Fruit fly (Drosophila melanogaster) whole organism, embryonic: ENCODE measurements around the gene mTerf3.
A peak's percentile ranks its signal among the peaks of the same experiment; 100 is the strongest.

ENCODE experiments used
- Bdp1 ChIP-seq: fragments of 200-800 bp; sonication (Bioruptor generic); optimal IDR thresholded peaks from 3 replicates; lab custom pipeline; 2016; ENCODE audit warnings: missing biosample characterization, missing genetic modification characterization
- CG10321 ChIP-seq: fragments of 200-800 bp; sonication (Bioruptor generic); IDR thresholded peaks from 2 replicates; pipeline ENCODE4 v1.3.6; 2022; ENCODE audit warnings: missing biosample characterization, missing genetic modification characterization
- CG10543 ChIP-seq: fragments of 200-800 bp; sonication (Bioruptor generic); optimal IDR thresholded peaks from 3 replicates; lab custom pipeline; 2017; ENCODE audit warnings: missing biosample characterization, mild to moderate bottlenecking, missing genetic modification characterization, moderate library complexity
- CG13775 ChIP-seq: fragments of 200-800 bp; sonication (Bioruptor generic); optimal IDR thresholded peaks from 3 replicates; lab custom pipeline; 2017; ENCODE audit warnings: missing biosample characterization, mild to moderate bottlenecking, missing genetic modification characterization
- CG17328 ChIP-seq: fragments of 200-800 bp; sonication (Bioruptor generic); IDR thresholded peaks from 2 replicates; pipeline ENCODE4 v1.3.6; 2022; ENCODE audit warnings: missing biosample characterization, missing genetic modification characterization
- CG17385 ChIP-seq: fragments of 200-800 bp; sonication (Bioruptor generic); optimal IDR thresholded peaks from 3 replicates; lab custom pipeline; 2018; ENCODE audit warnings: missing biosample characterization, mild to moderate bottlenecking, missing genetic modification characterization
- CG1792 ChIP-seq: fragments of 200-800 bp; sonication (Bioruptor generic); optimal IDR thresholded peaks from 2 replicates; lab custom pipeline; 2016; ENCODE audit warnings: missing biosample characterization, missing genetic modification characterization
- CG32767 ChIP-seq: fragments of 200-800 bp; sonication (Bioruptor generic); IDR thresholded peaks from 2 replicates; pipeline ENCODE4 v1.3.6; 2022; ENCODE audit warnings: missing biosample characterization, missing genetic modification characterization
- CG3838 ChIP-seq: fragments of 200-800 bp; sonication (Bioruptor generic); optimal IDR thresholded peaks from 3 replicates; lab custom pipeline; 2016; ENCODE audit warnings: missing biosample characterization, missing genetic modification characterization
- CG4424 ChIP-seq: fragments of 200-800 bp; sonication (Bioruptor generic); optimal IDR thresholded peaks from 3 replicates; lab custom pipeline; 2016; ENCODE audit warnings: missing biosample characterization, missing genetic modification characterization
- CG8281 ChIP-seq: fragments of 200-800 bp; sonication (Bioruptor generic); optimal IDR thresholded peaks from 2 replicates; lab custom pipeline; 2018; ENCODE audit warnings: missing biosample characterization, mild to moderate bottlenecking, missing genetic modification characterization, moderate library complexity
- CG8290 ChIP-seq, 3 experiments: fragments of 200-800 bp; sonication (Bioruptor generic); optimal IDR thresholded peaks; 2 replicates each; lab custom pipeline; 2016 to 2019; ENCODE audit warnings: missing biosample characterization in 3 of 3, missing genetic modification characterization in 3 of 3, mild to moderate bottlenecking in 2 of 3, moderate library complexity in 1 of 3
- CG9437 ChIP-seq: fragments of 200-800 bp; sonication (Bioruptor generic); optimal IDR thresholded peaks from 2 replicates; lab custom pipeline; 2018; ENCODE audit warnings: missing biosample characterization, mild to moderate bottlenecking, missing genetic modification characterization
- CG9727 ChIP-seq: fragments of 200-800 bp; sonication (Bioruptor generic); optimal IDR thresholded peaks from 3 replicates; lab custom pipeline; 2017; ENCODE audit warnings: missing biosample characterization, mild to moderate bottlenecking, missing genetic modification characterization
- Dp ChIP-seq: fragments of 200-800 bp; sonication (Bioruptor generic); optimal IDR thresholded peaks from 2 replicates; lab custom pipeline; 2018; ENCODE audit warnings: missing biosample characterization, mild to moderate bottlenecking, missing genetic modification characterization, moderate library complexity
- GATAe ChIP-seq: fragments of 200-800 bp; sonication (Bioruptor generic); conservative IDR thresholded peaks from 2 replicates; pipeline ENCODE4 v1.3.6; 2022; ENCODE audit warnings: missing biosample characterization, missing genetic modification characterization
- Lim3 ChIP-seq: fragments of 200-800 bp; sonication (Bioruptor generic); IDR thresholded peaks from 2 replicates; pipeline ENCODE4 v1.3.6; 2022; ENCODE audit warnings: missing biosample characterization, missing genetic modification characterization
- Nf-YC ChIP-seq: fragments of 200-800 bp; optimal IDR thresholded peaks from 3 replicates; lab custom pipeline; 2019; ENCODE audit warnings: missing biosample characterization, mild to moderate bottlenecking, missing genetic modification characterization, moderate library complexity
- Sry-β ChIP-seq: fragments of 200-800 bp; sonication (Bioruptor generic); optimal IDR thresholded peaks from 2 replicates; lab custom pipeline; 2018; ENCODE audit warnings: missing biosample characterization, mild to moderate bottlenecking, missing genetic modification characterization, moderate library complexity
- Tbp ChIP-seq: fragments of >200 bp; optimal IDR thresholded peaks from 2 replicates; lab custom pipeline; 2018; ENCODE audit warnings: missing biosample characterization, missing genetic modification characterization
- ac ChIP-seq: fragments of 200-800 bp; sonication (Bioruptor generic); optimal IDR thresholded peaks from 3 replicates; lab custom pipeline; 2017; ENCODE audit warnings: missing biosample characterization, mild to moderate bottlenecking, missing genetic modification characterization
- ara ChIP-seq: fragments of 200-800 bp; sonication (Bioruptor generic); IDR thresholded peaks from 2 replicates; pipeline ENCODE4 v1.3.6; 2022; ENCODE audit warnings: missing biosample characterization, missing genetic modification characterization
- ase ChIP-seq: fragments of 200-800 bp; sonication (Bioruptor generic); IDR thresholded peaks from 3 replicates; pipeline ENCODE4 v1.3.6; 2022; ENCODE audit warnings: missing biosample characterization, missing genetic modification characterization
- bab2 ChIP-seq: fragments of 200-800 bp; sonication (Bioruptor generic); optimal IDR thresholded peaks from 2 replicates; lab custom pipeline; 2016; ENCODE audit warnings: missing biosample characterization, missing genetic modification characterization
- cad ChIP-seq: fragments of >200 bp; optimal IDR thresholded peaks from 2 replicates; lab custom pipeline; 2017; ENCODE audit warnings: missing biosample characterization, missing genetic modification characterization
- ewg ChIP-seq: fragments of 200-800 bp; sonication (Bioruptor generic); optimal IDR thresholded peaks from 3 replicates; lab custom pipeline; 2017; ENCODE audit warnings: mild to moderate bottlenecking, missing biosample characterization, missing genetic modification reagents, missing genetic modification characterization
- fd102C ChIP-seq: fragments of 200-800 bp; sonication (Bioruptor generic); optimal IDR thresholded peaks from 2 replicates; lab custom pipeline; 2018; ENCODE audit warnings: missing biosample characterization, mild to moderate bottlenecking, missing genetic modification characterization, moderate library complexity
- fu2 ChIP-seq: fragments of 200-800 bp; sonication (Bioruptor generic); optimal IDR thresholded peaks from 2 replicates; lab custom pipeline; 2016; ENCODE audit warnings: missing biosample characterization, missing genetic modification characterization
- gro ChIP-seq: fragments of 200-800 bp; sonication (Bioruptor generic); optimal IDR thresholded peaks from 2 replicates; lab custom pipeline; 2016; ENCODE audit warnings: missing biosample characterization, missing genetic modification characterization
- ham ChIP-seq: fragments of 200-800 bp; sonication (Bioruptor generic); IDR thresholded peaks from 2 replicates; pipeline ENCODE4 v1.3.6; 2022; ENCODE audit warnings: missing biosample characterization, missing genetic modification characterization
- her ChIP-seq: fragments of 200-800 bp; sonication (Bioruptor generic); optimal IDR thresholded peaks from 2 replicates; lab custom pipeline; 2016; ENCODE audit warnings: missing biosample characterization, missing genetic modification characterization
- kni ChIP-seq: fragments of 200-800 bp; sonication (Bioruptor generic); optimal IDR thresholded peaks from 3 replicates; lab custom pipeline; 2017; ENCODE audit warnings: mild to moderate bottlenecking, missing biosample characterization, missing genetic modification reagents, missing genetic modification characterization
- lov ChIP-seq, 2 experiments: fragments of 200-800 bp in 1 of 2; fragments of >200 bp in 1 of 2; sonication (Bioruptor generic) in 1 of 2; IDR thresholded peaks in 1 of 2; optimal IDR thresholded peaks in 1 of 2; 2 replicates in 1 of 2; 3 replicates in 1 of 2; pipeline versions ENCODE4 v1.3.6 to Lab custom; 2017 to 2022; ENCODE audit warnings: missing biosample characterization in 1 of 2, missing genetic modification characterization in 1 of 2
- maf-S ChIP-seq: fragments of 200-800 bp; sonication (Bioruptor generic); optimal IDR thresholded peaks from 2 replicates; lab custom pipeline; 2016; ENCODE audit warnings: missing biosample characterization, missing genetic modification characterization
- nom ChIP-seq: fragments of 200-800 bp; sonication (Bioruptor generic); optimal IDR thresholded peaks from 2 replicates; lab custom pipeline; 2017; ENCODE audit warnings: missing biosample characterization, missing genetic modification characterization, mild to moderate bottlenecking, moderate library complexity, missing genetic modification reagents
- otp ChIP-seq: fragments of 200-800 bp; sonication (Bioruptor generic); IDR thresholded peaks from 3 replicates; pipeline ENCODE4, ENCODE4 v1.3.6; 2022; ENCODE audit warnings: missing biosample characterization, missing genetic modification characterization
- p53 ChIP-seq: fragments of 200-800 bp; sonication (Bioruptor generic); optimal IDR thresholded peaks from 2 replicates; lab custom pipeline; 2016; ENCODE audit warnings: missing biosample characterization, missing genetic modification characterization
- phol ChIP-seq: fragments of 200-800 bp; sonication (Bioruptor generic); optimal IDR thresholded peaks from 3 replicates; lab custom pipeline; 2018; ENCODE audit warnings: missing biosample characterization, mild to moderate bottlenecking, missing genetic modification characterization, moderate library complexity
- ranshi ChIP-seq: fragments of 200-800 bp; sonication (Bioruptor generic); IDR thresholded peaks from 2 replicates; pipeline ENCODE4 v1.3.6; 2022; ENCODE audit warnings: missing biosample characterization, missing genetic modification characterization
- salm ChIP-seq: fragments of 200-800 bp; sonication (Bioruptor generic); optimal IDR thresholded peaks from 2 replicates; lab custom pipeline; 2018; ENCODE audit warnings: missing biosample characterization, mild to moderate bottlenecking, missing genetic modification characterization
- slou ChIP-seq: fragments of 200-800 bp; sonication (Bioruptor generic); optimal IDR thresholded peaks from 3 replicates; lab custom pipeline; 2016; ENCODE audit warnings: missing biosample characterization, missing genetic modification characterization
- slp2 ChIP-seq: fragments of 200-800 bp; sonication (Bioruptor generic); optimal IDR thresholded peaks from 2 replicates; lab custom pipeline; 2016; ENCODE audit warnings: missing biosample characterization, missing genetic modification characterization
- tll ChIP-seq, 2 experiments: fragments of 200-800 bp in 1 of 2; fragments of >200 bp in 1 of 2; sonication (Bioruptor generic) in 1 of 2; optimal IDR thresholded peaks; 2 replicates each; lab custom pipeline; 2017 to 2019; ENCODE audit warnings: missing biosample characterization in 2 of 2, missing genetic modification characterization in 2 of 2, mild to moderate bottlenecking in 1 of 2, moderate library complexity in 1 of 2
- trh ChIP-seq: fragments of 200-800 bp; sonication (Bioruptor generic); optimal IDR thresholded peaks from 2 replicates; lab custom pipeline; 2016; ENCODE audit warnings: missing biosample characterization, missing genetic modification characterization
- unpg ChIP-seq: fragments of 200-800 bp; sonication (Bioruptor generic); optimal IDR thresholded peaks from 3 replicates; lab custom pipeline; 2018; ENCODE audit warnings: missing biosample characterization, mild to moderate bottlenecking, missing genetic modification characterization, moderate library complexity
- vfl ChIP-seq: fragments of 200-800 bp; sonication (Bioruptor generic); optimal IDR thresholded peaks from 2 replicates; lab custom pipeline; 2016; ENCODE audit warnings: missing biosample characterization, missing genetic modification characterization
- zen2 ChIP-seq: fragments of 200-800 bp; sonication (Bioruptor generic); IDR thresholded peaks from 3 replicates; pipeline ENCODE4 v1.3.6; 2022; ENCODE audit warnings: missing biosample characterization, missing genetic modification characterization; ENCODE audit not compliant: partially characterized antibody
- zfh1 ChIP-seq: fragments of 200-800 bp; sonication (Bioruptor generic); IDR thresholded peaks from 3 replicates; pipeline ENCODE4 v1.3.6; 2022; ENCODE audit warnings: missing biosample characterization, missing genetic modification characterization

Gene mTerf3

dm6 chr3L:20509121-20509934, 11.2 kb downstream of the mTerf3 start (continued):
- TF ChIP-seq Nf-YC (tag; lab: Kevin White, UChicago) = peak; percentile 75
- peak; percentile 75 for TF ChIP-seq phol (tag; lab: Kevin White, UChicago)
- TF ChIP-seq bab2 (GFP tag; lab: Kevin White, UChicago) = peak; percentile 76
- TF ChIP-seq maf-S = peak; percentile 17
- peak; percentile 50 for TF ChIP-seq CG8281 (tag; lab: Kevin White, UChicago)
- 0 out of 2 replicates have a peak, but pooled peaks have one; percentile 11 for TF ChIP-seq ara (GFP tag; lab: Robert Waterston, UW)
- TF ChIP-seq lov (optimal IDR thresholded peaks at IDR 0.05; lab: Kevin White, UChicago) = no peak
- TF ChIP-seq lov (GFP tag; IDR thresholded peaks at IDR 0.05; lab: Robert Waterston, UW) = no peak
- TF ChIP-seq tll (GFP tag; optimal IDR thresholded peaks at IDR 0.05; lab: Kevin White, UChicago) = no peak
- peak; percentile 43 for TF ChIP-seq salm (tag; lab: Kevin White, UChicago)
- TF ChIP-seq CG17328 (GFP tag; lab: Robert Waterston, UW) = peak; percentile 25; the same call in 1 of the 2 replicates
- peak; percentile 58 for TF ChIP-seq fu2 (GFP tag; lab: Kevin White, UChicago)
- TF ChIP-seq fd102C (GFP tag; lab: Kevin White, UChicago) = no peak
- peak; percentile 57 for TF ChIP-seq ewg (GFP tag; lab: Kevin White, UChicago)
- TF ChIP-seq Sry-β (GFP tag; lab: Kevin White, UChicago) = no peak
- no peak for TF ChIP-seq ranshi (GFP tag; lab: Robert Waterston, UW)
- peak; percentile 88 for TF ChIP-seq CG9727
- peak; percentile 64 for TF ChIP-seq unpg (GFP tag; lab: Kevin White, UChicago)
- TF ChIP-seq zen2 = no peak
- peak; percentile 28 for TF ChIP-seq slou
- TF ChIP-seq slp2 (GFP tag; lab: Kevin White, UChicago) = peak; percentile 71
- TF ChIP-seq gro (GFP tag; lab: Kevin White, UChicago) = peak; percentile 80
- TF ChIP-seq CG32767 (GFP tag; lab: Robert Waterston, UW) = peak; percentile 60; the same call in 1 of the 2 replicates
- peak; percentile 36 for TF ChIP-seq CG1792
- TF ChIP-seq GATAe (GFP tag; lab: Robert Waterston, UW) = no peak
- no peak for TF ChIP-seq ac
- no peak for TF ChIP-seq trh (GFP tag; lab: Kevin White, UChicago)
- TF ChIP-seq CG17385 (GFP tag; lab: Kevin White, UChicago) = peak; percentile 81
- peak; percentile 58 for TF ChIP-seq vfl
- TF ChIP-seq CG9437 = peak; percentile 88
- no peak for TF ChIP-seq Lim3 (GFP tag; lab: Robert Waterston, UW)
- no peak for TF ChIP-seq Dp (GFP tag; lab: Kevin White, UChicago)
- TF ChIP-seq ham (GFP tag; lab: Robert Waterston, UW) = no peak
- TF ChIP-seq Bdp1 (GFP tag; lab: Kevin White, UChicago) = peak; percentile 64
- no peak for TF ChIP-seq cad (GFP tag; lab: Kevin White, UChicago)
- TF ChIP-seq kni (GFP tag; lab: Kevin White, UChicago) = peak; percentile 57
- peak; percentile 87 for TF ChIP-seq CG10543 (GFP tag; lab: Kevin White, UChicago)
- TF ChIP-seq CG3838 = peak; percentile 34
- no peak for TF ChIP-seq CG10321 (GFP tag; lab: Robert Waterston, UW)
- peak; percentile 39 for TF ChIP-seq nom (GFP tag; lab: Kevin White, UChicago)
- peak; percentile 60 for TF ChIP-seq her (GFP tag; lab: Kevin White, UChicago)
- peak; percentile 86 for TF ChIP-seq CG13775
- TF ChIP-seq p53 = peak; percentile 9
- 0 out of 3 replicates have a peak, but pooled peaks have one; percentile 23 for TF ChIP-seq zfh1 (GFP tag; lab: Robert Waterston, UW)
- TF ChIP-seq CG8290 (GFP tag; optimal IDR thresholded peaks at IDR 0.05; lab: Kevin White, UChicago) = peak; percentile 1
- no peak for TF ChIP-seq CG8290 (tag; optimal IDR thresholded peaks at IDR 0.05; lab: Kevin White, UChicago)
- no peak for TF ChIP-seq Tbp
- peak; percentile 78 for TF ChIP-seq CG4424 (GFP tag; lab: Kevin White, UChicago)
- no peak for TF ChIP-seq ase (GFP tag; lab: Robert Waterston, UW)
- no peak for TF ChIP-seq otp (GFP tag; lab: Robert Waterston, UW)
